In genomic region chrIV:16388856-16389461, ce11 we compare ENCODE assay signal across 4 worm cellular contexts.
TF ChIP-seq lines count a peak whose summit lies in the region.

No protein-coding gene starts in this region.

TF ChIP-seq in whole organism, L2 larva, 48 proteins besides CTCF, POLR2A, EP300 and RAD21 (continued from another document):
- TF ChIP-seq mab-5 (tag; optimal IDR thresholded peaks at IDR 0.05; lab: Kevin White, UChicago): peak; percentile 13
- TF ChIP-seq lin-11 (tag; optimal IDR thresholded peaks at IDR 0.05; lab: Kevin White, UChicago): peak; percentile 35
- no peak for TF ChIP-seq ztf-4 (tag; optimal IDR thresholded peaks at IDR 0.05; lab: Kevin White, UChicago)
- TF ChIP-seq dmd-4 (tag; optimal IDR thresholded peaks at IDR 0.05; lab: Kevin White, UChicago): no peak
- TF ChIP-seq sem-4 (tag; optimal IDR thresholded peaks at IDR 0.05; lab: Kevin White, UChicago): no peak
- peak; percentile 17 for TF ChIP-seq F13H6.1 (tag; optimal IDR thresholded peaks at IDR 0.05; lab: Kevin White, UChicago)
TF ChIP-seq in whole organism, L2 larva: peak in this region for 16.

TF ChIP-seq in whole organism, L4 larva, 104 proteins besides CTCF, POLR2A, EP300 and RAD21 (continued from another document and continues in another):
- peak; percentile 42 for TF ChIP-seq dpl-1 (GFP tag; optimal IDR thresholded peaks at IDR 0.05; lab: Kevin White, UChicago)
- TF ChIP-seq Y75B8A.6 (GFP tag; IDR thresholded peaks at IDR 0.05; lab: Robert Waterston, UW): no peak
- 0 out of 2 replicates have a peak, but pooled peaks have one; percentile 47 for TF ChIP-seq zip-11 (GFP tag; IDR thresholded peaks at IDR 0.05; lab: Robert Waterston, UW)
- no peak for TF ChIP-seq nhr-25 (tag; optimal IDR thresholded peaks at IDR 0.05; lab: Kevin White, UChicago; ENCODE audit: borderline replicate concordance, insufficient read depth)
- peak; percentile 37 for TF ChIP-seq ztf-7 (tag; optimal IDR thresholded peaks at IDR 0.05; lab: Kevin White, UChicago)
- peak; percentile 65 for TF ChIP-seq hlh-30 (tag; optimal IDR thresholded peaks at IDR 0.05; lab: Kevin White, UChicago; ENCODE audit: insufficient read depth)
- TF ChIP-seq unc-39 (tag; optimal IDR thresholded peaks at IDR 0.05; lab: Kevin White, UChicago): no peak
- TF ChIP-seq ceh-62 (tag; optimal IDR thresholded peaks at IDR 0.05; lab: Kevin White, UChicago): no peak
- TF ChIP-seq F49E8.2 (tag; optimal IDR thresholded peaks at IDR 0.05; lab: Kevin White, UChicago; ENCODE audit: borderline replicate concordance): peak; percentile 88
- peak; percentile 45 for TF ChIP-seq F37D6.2 (tag; optimal IDR thresholded peaks at IDR 0.05; lab: Kevin White, UChicago)
- TF ChIP-seq aha-1 (tag; lab: Kevin White, UChicago): no peak
- peak; percentile 53 for TF ChIP-seq mxl-3 (GFP tag; optimal IDR thresholded peaks at IDR 0.05; lab: Kevin White, UChicago)
- peak; percentile 64 for TF ChIP-seq spr-1 (tag; optimal IDR thresholded peaks at IDR 0.05; lab: Kevin White, UChicago)
- peak; percentile 63 for TF ChIP-seq ceh-20 (GFP tag; IDR thresholded peaks at IDR 0.05; lab: Robert Waterston, UW)
- TF ChIP-seq nhr-111 (GFP tag; optimal IDR thresholded peaks at IDR 0.05; lab: Kevin White, UChicago): peak; percentile 26
- TF ChIP-seq madf-9 (GFP tag; conservative IDR thresholded peaks at IDR 0.05; lab: Robert Waterston, UW): 0 out of 2 replicates have a peak, but pooled peaks have one; percentile 33
- peak; percentile 93 for TF ChIP-seq egl-43 (GFP tag; IDR thresholded peaks at IDR 0.05; lab: Robert Waterston, UW)
- TF ChIP-seq lin-13 (GFP tag; optimal IDR thresholded peaks at IDR 0.05; lab: Kevin White, UChicago): peak; percentile 73
- TF ChIP-seq egl-27 (tag; optimal IDR thresholded peaks at IDR 0.05; lab: Kevin White, UChicago): no peak
- peak; percentile 38 for TF ChIP-seq nhr-77 (tag; optimal IDR thresholded peaks at IDR 0.05; lab: Kevin White, UChicago)
- TF ChIP-seq arid-1 (GFP tag; conservative IDR thresholded peaks at IDR 0.05; lab: Robert Waterston, UW): peak; percentile 86
- TF ChIP-seq zfp-2 (tag; optimal IDR thresholded peaks at IDR 0.05; lab: Kevin White, UChicago): peak; percentile 55
- TF ChIP-seq zag-1 (tag; optimal IDR thresholded peaks at IDR 0.05; lab: Kevin White, UChicago): no peak
- TF ChIP-seq snpc-4 (tag; optimal IDR thresholded peaks at IDR 0.05; lab: Kevin White, UChicago): peak; percentile 61
- no peak for TF ChIP-seq F44E2.7 (GFP tag; IDR thresholded peaks at IDR 0.05; lab: Robert Waterston, UW)
- TF ChIP-seq mxl-2 (GFP tag; conservative IDR thresholded peaks at IDR 0.05; lab: Robert Waterston, UW): 0 out of 2 replicates have a peak, but pooled peaks have one; percentile 37
- TF ChIP-seq ceh-32 (tag; optimal IDR thresholded peaks at IDR 0.05; lab: Kevin White, UChicago; ENCODE audit: poor library complexity): no peak
- no peak for TF ChIP-seq ces-1 (GFP tag; optimal IDR thresholded peaks at IDR 0.05; lab: Kevin White, UChicago)
- TF ChIP-seq attf-4 (tag; optimal IDR thresholded peaks at IDR 0.05; lab: Kevin White, UChicago): no peak
- TF ChIP-seq nhr-237 (tag; optimal IDR thresholded peaks at IDR 0.05; lab: Kevin White, UChicago): no peak
- peak; percentile 84 for TF ChIP-seq mes-2 (tag; optimal IDR thresholded peaks at IDR 0.05; lab: Kevin White, UChicago; ENCODE audit: poor library complexity, severe bottlenecking)
- peak; percentile 80 for TF ChIP-seq mdt-29 (GFP tag; IDR thresholded peaks at IDR 0.05; lab: Robert Waterston, UW)
- TF ChIP-seq ztf-11 (tag; optimal IDR thresholded peaks at IDR 0.05; lab: Kevin White, UChicago): no peak
- TF ChIP-seq D1046.2 (GFP tag; IDR thresholded peaks at IDR 0.05; lab: Robert Waterston, UW): peak; percentile 83; the same call in 1 of the 2 replicates
- TF ChIP-seq nhr-48 (tag; optimal IDR thresholded peaks at IDR 0.05; lab: Kevin White, UChicago): peak; percentile 36
- peak; percentile 2 for TF ChIP-seq nhr-6 (tag; optimal IDR thresholded peaks at IDR 0.05; lab: Kevin White, UChicago)
- TF ChIP-seq ctbp-1 (GFP tag; IDR thresholded peaks at IDR 0.05; lab: Robert Waterston, UW): peak; percentile 63; the same call in 1 of the 2 replicates
- 0 out of 2 replicates have a peak, but pooled peaks have one; percentile 33 for TF ChIP-seq saeg-2 (GFP tag; IDR thresholded peaks at IDR 0.05; lab: Robert Waterston, UW)
- no peak for TF ChIP-seq ZK546.5 (tag; optimal IDR thresholded peaks at IDR 0.05; lab: Kevin White, UChicago)

TF ChIP-seq in whole organism, late embryonic, 69 proteins besides CTCF, POLR2A, EP300 and RAD21 (continued from another document):
- no peak for TF ChIP-seq unc-42 (tag; optimal IDR thresholded peaks at IDR 0.05; lab: Kevin White, UChicago)

TF ChIP-seq in whole organism, mixed stage, embryonic, 35 proteins besides CTCF, POLR2A, EP300 and RAD21 (continued from another document):
- peak; percentile 15 for TF ChIP-seq unc-120 (tag; optimal IDR thresholded peaks at IDR 0.05; lab: Kevin White, UChicago; ENCODE audit: poor library complexity, severe bottlenecking)
- peak; percentile 67 for TF ChIP-seq sptf-1 (tag; optimal IDR thresholded peaks at IDR 0.05; lab: Kevin White, UChicago)
- TF ChIP-seq ceh-39 (tag; optimal IDR thresholded peaks at IDR 0.05; lab: Kevin White, UChicago): no peak
TF ChIP-seq in whole organism, mixed stage, embryonic: peak in this region for 9.
